Worm (Caenorhabditis elegans) whole organism, early embryonic: ENCODE measurements around the gene F56D5.5.

Experiments used
- aly-1 ChIP-seq: sonication (generic microtip); optimal IDR thresholded peaks from 2 replicates; lab custom pipeline; 2016; ENCODE audit warnings: missing genetic modification characterization, missing compliant biosample characterization
- ama-1 ChIP-seq: fragments of 150-350 bp; optimal IDR thresholded peaks from 2 replicates; lab custom pipeline; 2014
- ceh-36 ChIP-seq: sonication (generic microtip); optimal IDR thresholded peaks from 2 replicates; lab custom pipeline; 2016; ENCODE audit warnings: missing genetic modification characterization, inconsistent platforms, missing compliant biosample characterization
- flt-1 ChIP-seq: fragments of 200-800 bp; sonication (Bioruptor generic); IDR thresholded peaks from 2 replicates; pipeline ENCODE4 v1.3.6; 2022; ENCODE audit warnings: missing genetic modification characterization, missing compliant biosample characterization
- hmbx-1 ChIP-seq: sonication (generic microtip); optimal IDR thresholded peaks from 2 replicates; lab custom pipeline; 2016; ENCODE audit warnings: mild to moderate bottlenecking, missing genetic modification characterization, missing compliant biosample characterization
- hnd-1 ChIP-seq: sonication (generic microtip); optimal IDR thresholded peaks from 2 replicates; lab custom pipeline; 2016; ENCODE audit warnings: missing genetic modification characterization, missing compliant biosample characterization
- pes-1 ChIP-seq: fragments of 200-800 bp; sonication (Bioruptor generic); IDR thresholded peaks from 2 replicates; pipeline ENCODE4 v1.3.6; 2022; ENCODE audit warnings: missing genetic modification reagents, missing genetic modification characterization, missing compliant biosample characterization
- scrt-1 ChIP-seq: fragments of 200-800 bp; sonication (Bioruptor generic); IDR thresholded peaks from 2 replicates; pipeline ENCODE4 v1.3.6; 2022; ENCODE audit warnings: missing genetic modification characterization, missing compliant biosample characterization
- sea-1 ChIP-seq: fragments of 200-800 bp; sonication (Bioruptor generic); conservative IDR thresholded peaks from 2 replicates; pipeline ENCODE4 v1.3.6; 2022; ENCODE audit warnings: missing genetic modification characterization, missing compliant biosample characterization
- tbx-37 ChIP-seq: fragments of 200-800 bp; sonication (Bioruptor generic); conservative IDR thresholded peaks from 2 replicates; pipeline ENCODE4 v1.3.6; 2022; ENCODE audit warnings: missing genetic modification reagents, missing genetic modification characterization, missing compliant biosample characterization
- tra-4 ChIP-seq: sonication (generic microtip); optimal IDR thresholded peaks from 2 replicates; lab custom pipeline; 2017; ENCODE audit warnings: missing genetic modification characterization, missing compliant biosample characterization

ce11 chrIV:9444417-9445026, 36.6 kb upstream of the F56D5.5 start:
- TF ChIP-seq sea-1 (GFP tag; lab: Robert Waterston, UW) = 0 out of 2 replicates have a peak, but pooled peaks have one; percentile 19
- TF ChIP-seq aly-1 (tag; lab: Kevin White, UChicago) = no peak
- no peak for TF ChIP-seq tra-4
- TF ChIP-seq hnd-1 (tag; lab: Kevin White, UChicago) = no peak
- no peak for TF ChIP-seq hmbx-1 (tag; lab: Kevin White, UChicago)
- TF ChIP-seq scrt-1 (GFP tag; lab: Robert Waterston, UW) = no peak
- peak; percentile 93 for TF ChIP-seq ama-1 (lab: Kevin White, UChicago)
- no peak for TF ChIP-seq pes-1 (GFP tag; lab: Robert Waterston, UW)
- peak; percentile 69 for TF ChIP-seq flt-1
- TF ChIP-seq ceh-36 (tag; lab: Kevin White, UChicago) = no peak
- no peak for TF ChIP-seq tbx-37
